Worm (Caenorhabditis elegans): ENCODE measurements around the gene gars-1.

The gars-1 gene

ce11 chrIII:5190179-5190578, 26.8 kb upstream of the gars-1 start:
- TF ChIP-seq elt-2 (tag; optimal IDR thresholded peaks at IDR 0.05) = no peak
- peak; percentile 24 for TF ChIP-seq nfya-1 (tag; optimal IDR thresholded peaks at IDR 0.05; ENCODE audit: insufficient read depth)
- TF ChIP-seq nhr-23 (tag; optimal IDR thresholded peaks at IDR 0.05) = peak; percentile 44
- TF ChIP-seq skn-1 (tag; optimal IDR thresholded peaks at IDR 0.05) = no peak
- TF ChIP-seq pha-4 (tag; optimal IDR thresholded peaks at IDR 0.05) = peak; percentile 43
- peak; percentile 41 for TF ChIP-seq nhr-43 (tag; optimal IDR thresholded peaks at IDR 0.05; ENCODE audit: poor library complexity, severe bottlenecking)

- TF ChIP-seq aly-2 (tag; optimal IDR thresholded peaks at IDR 0.05) (no peak), elt-3 (tag; optimal IDR thresholded peaks at IDR 0.05) (no peak), skn-1 (tag; optimal IDR thresholded peaks at IDR 0.05) (no peak), nhr-25 (tag; optimal IDR thresholded peaks at IDR 0.05) (no peak), tbx-2 (tag; optimal IDR thresholded peaks at IDR 0.05) (no peak), lsy-12 (tag; optimal IDR thresholded peaks at IDR 0.05) (no peak), elt-1 (tag; optimal IDR thresholded peaks at IDR 0.05) (no peak), eor-1 (tag; optimal IDR thresholded peaks at IDR 0.05) (no peak), fkh-10 (GFP tag; optimal IDR thresholded peaks at IDR 0.05) (no peak), daf-12 (tag; optimal IDR thresholded peaks at IDR 0.05) (no peak), nhr-76 (tag; optimal IDR thresholded peaks at IDR 0.05) (no peak), jun-1 (tag; optimal IDR thresholded peaks at IDR 0.05) (no peak), fkh-2 (tag; optimal IDR thresholded peaks at IDR 0.05) (no peak), elt-2 (tag; optimal IDR thresholded peaks at IDR 0.05) (no peak), egl-5 (tag; optimal IDR thresholded peaks at IDR 0.05) (no peak), fos-1 (tag; optimal IDR thresholded peaks at IDR 0.05) (no peak), R02D3.7 (tag; optimal IDR thresholded peaks at IDR 0.05) (no peak)
Measured at ce11 chrIII:5188426-5188825, 25.0 kb upstream of the gars-1 start, which contains the start of gene K10D2.8. Gene K10D2.8, plus strand, starts transcription at chrIII:5188726.

ce11 chrIII:5185620-5186019, 22.2 kb upstream of the gars-1 start, which contains the start of gene pup-2:
Gene pup-2, plus strand, starts transcription at chrIII:5185920.
- TF ChIP-seq nhr-237 (tag; optimal IDR thresholded peaks at IDR 0.05) (no peak), elt-3 (tag; optimal IDR thresholded peaks at IDR 0.05) (no peak), lin-39 (tag; optimal IDR thresholded peaks at IDR 0.05) (no peak), skn-1 (tag; optimal IDR thresholded peaks at IDR 0.05) (no peak), aly-2 (tag; optimal IDR thresholded peaks at IDR 0.05) (no peak), tbx-2 (tag; optimal IDR thresholded peaks at IDR 0.05) (no peak), nfya-1 (tag; optimal IDR thresholded peaks at IDR 0.05; ENCODE audit: insufficient read depth) (no peak), mml-1 (tag; optimal IDR thresholded peaks at IDR 0.05) (no peak)

- TF ChIP-seq zag-1 (tag; optimal IDR thresholded peaks at IDR 0.05) = no peak
- peak; percentile 43 for TF ChIP-seq lin-39 (tag; optimal IDR thresholded peaks at IDR 0.05)
Measured at ce11 chrIII:5183372-5183771, 19.9 kb upstream of the gars-1 start.

ce11 chrIII:5181641-5182040, 18.2 kb upstream of the gars-1 start:
- TF ChIP-seq nfya-1 (tag; optimal IDR thresholded peaks at IDR 0.05; ENCODE audit: insufficient read depth) = peak; percentile 30
- no peak for TF ChIP-seq fkh-10 (GFP tag; optimal IDR thresholded peaks at IDR 0.05)
- TF ChIP-seq nhr-25 (tag; optimal IDR thresholded peaks at IDR 0.05) = no peak
- no peak for TF ChIP-seq ceh-16 (tag; optimal IDR thresholded peaks at IDR 0.05)

ce11 chrIII:5181217-5181616, 17.8 kb upstream of the gars-1 start:
- no peak for TF ChIP-seq mdl-1 (tag; optimal IDR thresholded peaks at IDR 0.05)
- TF ChIP-seq skn-1 (tag; optimal IDR thresholded peaks at IDR 0.05) = no peak
- TF ChIP-seq elt-3 (tag; optimal IDR thresholded peaks at IDR 0.05) = no peak
- no peak for TF ChIP-seq fkh-10 (GFP tag; optimal IDR thresholded peaks at IDR 0.05)
- no peak for TF ChIP-seq nhr-67 (tag; optimal IDR thresholded peaks at IDR 0.05)
- TF ChIP-seq jun-1 (tag; optimal IDR thresholded peaks at IDR 0.05) = no peak

- peak; percentile 6 for TF ChIP-seq pha-4 (tag; optimal IDR thresholded peaks at IDR 0.05)
- no peak for TF ChIP-seq nhr-11 (tag; optimal IDR thresholded peaks at IDR 0.05)
- peak; percentile 67 for TF ChIP-seq elt-2 (tag; optimal IDR thresholded peaks at IDR 0.05)
- peak; percentile 14 for TF ChIP-seq nfya-1 (tag; optimal IDR thresholded peaks at IDR 0.05; ENCODE audit: insufficient read depth)
- no peak for TF ChIP-seq aly-2 (tag; optimal IDR thresholded peaks at IDR 0.05)
- TF ChIP-seq nhr-67 (tag; optimal IDR thresholded peaks at IDR 0.05) = no peak
- no peak for TF ChIP-seq nhr-23 (tag; optimal IDR thresholded peaks at IDR 0.05)
Measured at ce11 chrIII:5180588-5180987, 17.2 kb upstream of the gars-1 start.

Data from whole organism, L3 larva.